Worm (Caenorhabditis elegans) whole organism, young adult: Measurements from ENCODE around the gene F10G7.9.

ENCODE experiments used
- B0019.2 ChIP-seq: fragments of 200-800 bp; sonication (Bioruptor generic); conservative IDR thresholded peaks from 2 replicates; pipeline ENCODE4 v1.3.6; 2022; ENCODE audit warnings: missing genetic modification reagents, missing genetic modification characterization, missing compliant biosample characterization
- nhr-27 ChIP-seq: fragments of 200-800 bp; sonication (Bioruptor generic); optimal IDR thresholded peaks from 2 replicates; lab custom pipeline; 2018; ENCODE audit warnings: mild to moderate bottlenecking, missing genetic modification characterization, moderate library complexity, missing compliant biosample characterization
- unc-62 ChIP-seq: fragments of 150-350 bp; optimal IDR thresholded peaks from 2 replicates; lab custom pipeline; 2014; ENCODE audit warnings: missing biosample characterization, missing genetic modification reagents, missing genetic modification characterization
- ztf-25 ChIP-seq: fragments of 200-800 bp; sonication (Bioruptor generic); IDR thresholded peaks from 2 replicates; pipeline ENCODE4 v1.3.6; 2022; ENCODE audit warnings: missing genetic modification reagents, missing genetic modification characterization, missing compliant biosample characterization

DNA sequence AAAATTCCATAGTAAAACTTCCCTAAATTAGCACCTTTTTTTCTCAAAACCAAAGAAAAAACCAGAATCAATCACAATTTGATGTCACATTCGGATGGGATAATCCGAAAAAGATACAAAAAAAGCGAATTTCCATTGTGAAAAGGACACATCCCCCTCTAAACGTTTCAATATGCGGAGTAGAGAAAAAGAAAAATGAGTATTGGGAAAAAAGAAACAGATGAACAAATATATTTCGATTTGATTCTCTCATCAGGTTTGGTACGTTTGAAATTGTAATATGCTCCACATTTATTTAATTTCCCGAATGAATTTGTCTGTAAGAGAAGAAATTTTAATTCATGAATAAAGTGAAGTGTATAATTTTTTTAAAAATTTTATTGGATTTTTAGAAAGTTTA is 48.0 kb downstream of the F10G7.9 start:
- no peak for TF ChIP-seq B0019.2 (GFP tag; lab: Robert Waterston, UW)
- TF ChIP-seq unc-62, result no peak
- TF ChIP-seq nhr-27 (tag; lab: Kevin White, UChicago), result no peak
- TF ChIP-seq ztf-25 (GFP tag; lab: Robert Waterston, UW), result no peak
